Fruit fly (Drosophila melanogaster): ENCODE results near the gene CG13482.

dm6 chr3L:14365440-14365839 is 36.3 kb downstream of the CG13482 start:
- no peak for TF ChIP-seq CG8478 (optimal IDR thresholded peaks at IDR 0.05)
- peak; percentile 73 to 78 for TF ChIP-seq CTCF (optimal IDR thresholded peaks at IDR 0.05)
